Worm (Caenorhabditis elegans) whole organism, L1 larva: ENCODE results near the gene immt-2.

Source experiments
- alr-1 ChIP-seq: fragments of 200-800 bp; sonication (Bioruptor generic); optimal IDR thresholded peaks from 2 replicates; lab custom pipeline; 2018; ENCODE audit warnings: borderline replicate concordance, mild to moderate bottlenecking, missing genetic modification characterization, missing compliant biosample characterization
- ama-1 ChIP-seq: fragments of 150-350 bp; optimal IDR thresholded peaks from 2 replicates; lab custom pipeline; 2014
- ces-1 ChIP-seq: fragments of 150-350 bp; optimal IDR thresholded peaks from 2 replicates; lab custom pipeline; 2014; ENCODE audit warnings: missing biosample characterization, missing genetic modification reagents, missing genetic modification characterization
- irx-1 ChIP-seq: sonication (generic microtip); optimal IDR thresholded peaks from 2 replicates; lab custom pipeline; 2016; ENCODE audit warnings: missing genetic modification characterization, missing compliant biosample characterization
- mep-1 ChIP-seq: fragments of 150-350 bp; optimal IDR thresholded peaks from 2 replicates; lab custom pipeline; 2014; ENCODE audit warnings: missing biosample characterization, missing genetic modification characterization
- nhr-237 ChIP-seq: fragments of 150-350 bp; optimal IDR thresholded peaks from 2 replicates; lab custom pipeline; 2014; ENCODE audit warnings: missing biosample characterization, missing genetic modification characterization
- unc-62 ChIP-seq: fragments of 150-350 bp; optimal IDR thresholded peaks from 2 replicates; lab custom pipeline; 2014; ENCODE audit warnings: missing biosample characterization, missing genetic modification reagents, missing genetic modification characterization

ce11 chrV:16779971-16780370, 9.1 kb upstream of the immt-2 start:
- TF ChIP-seq mep-1 (tag; lab: Kevin White, UChicago) (no peak), irx-1 (tag; lab: Kevin White, UChicago) (no peak), alr-1 (no peak), ces-1 (GFP tag; lab: Kevin White, UChicago) (no peak), ama-1 (lab: Kevin White, UChicago) (no peak), unc-62 (GFP tag; lab: Kevin White, UChicago) (no peak), nhr-237 (tag; lab: Kevin White, UChicago) (no peak)
